Fruit fly (Drosophila melanogaster) whole organism, embryonic: ENCODE data around the gene kdn.

Experiments used
- Antp ChIP-seq: fragments of 200-800 bp; sonication (Bioruptor generic); optimal IDR thresholded peaks from 3 replicates; lab custom pipeline; 2016; ENCODE audit warnings: missing biosample characterization, missing genetic modification characterization
- B-H1 ChIP-seq: fragments of 200-800 bp; sonication (Bioruptor generic); IDR thresholded peaks from 3 replicates; pipeline ENCODE4 v1.3.6; 2022; ENCODE audit warnings: missing biosample characterization, missing genetic modification characterization
- Bteb2 ChIP-seq: fragments of 200-800 bp; sonication (Bioruptor generic); optimal IDR thresholded peaks from 2 replicates; lab custom pipeline; 2016; ENCODE audit warnings: missing biosample characterization, missing genetic modification characterization
- CG10209 ChIP-seq: fragments of 200-800 bp; sonication (Bioruptor generic); optimal IDR thresholded peaks from 3 replicates; lab custom pipeline; 2017; ENCODE audit warnings: missing biosample characterization, mild to moderate bottlenecking, missing genetic modification characterization, missing genetic modification reagents
- CG10565 ChIP-seq: fragments of 200-800 bp; sonication (Bioruptor generic); optimal IDR thresholded peaks from 3 replicates; lab custom pipeline; 2016; ENCODE audit warnings: missing biosample characterization, mild to moderate bottlenecking, missing genetic modification characterization
- CG11456 ChIP-seq: fragments of 200-800 bp; sonication (Bioruptor generic); IDR thresholded peaks from 3 replicates; pipeline ENCODE4 v1.3.6; 2022; ENCODE audit warnings: missing biosample characterization, missing genetic modification characterization
- CG13424 ChIP-seq: fragments of 200-800 bp; sonication (Bioruptor generic); optimal IDR thresholded peaks from 2 replicates; lab custom pipeline; 2019; ENCODE audit warnings: missing biosample characterization, mild to moderate bottlenecking, missing genetic modification characterization, moderate library complexity
- CG15514 ChIP-seq: fragments of 200-800 bp; sonication (Bioruptor generic); optimal IDR thresholded peaks from 3 replicates; lab custom pipeline; 2017; ENCODE audit warnings: missing biosample characterization, missing genetic modification characterization, mild to moderate bottlenecking, moderate library complexity, missing genetic modification reagents
- CG1647 ChIP-seq: fragments of 200-800 bp; sonication (Bioruptor generic); optimal IDR thresholded peaks from 3 replicates; lab custom pipeline; 2016; ENCODE audit warnings: missing biosample characterization, missing genetic modification characterization
- CG1792 ChIP-seq: fragments of 200-800 bp; sonication (Bioruptor generic); optimal IDR thresholded peaks from 2 replicates; lab custom pipeline; 2016; ENCODE audit warnings: missing biosample characterization, missing genetic modification characterization
- CG31388 ChIP-seq: fragments of 200-800 bp; sonication (Bioruptor generic); optimal IDR thresholded peaks from 2 replicates; lab custom pipeline; 2016; ENCODE audit warnings: missing biosample characterization, missing genetic modification characterization
- CG32532 ChIP-seq: fragments of 200-800 bp; sonication (Bioruptor generic); IDR thresholded peaks from 2 replicates; pipeline ENCODE4 v1.3.6; 2022; ENCODE audit warnings: missing biosample characterization, missing genetic modification characterization
- CG3407 ChIP-seq: fragments of 200-800 bp; sonication (Bioruptor generic); optimal IDR thresholded peaks from 2 replicates; lab custom pipeline; 2018; ENCODE audit warnings: missing biosample characterization, mild to moderate bottlenecking, missing genetic modification characterization
- CG42726 ChIP-seq: fragments of 200-800 bp; sonication (Bioruptor generic); IDR thresholded peaks from 2 replicates; pipeline ENCODE4 v1.3.6; 2022; ENCODE audit warnings: missing biosample characterization, missing genetic modification characterization; ENCODE audit not compliant: partially characterized antibody
- CG4328 ChIP-seq: fragments of 200-800 bp; sonication (Bioruptor generic); optimal IDR thresholded peaks from 3 replicates; lab custom pipeline; 2017; ENCODE audit warnings: missing biosample characterization, missing genetic modification reagents, missing genetic modification characterization
- CG7928 ChIP-seq: fragments of 200-800 bp; sonication (Bioruptor generic); optimal IDR thresholded peaks from 2 replicates; lab custom pipeline; 2017; ENCODE audit warnings: missing biosample characterization, mild to moderate bottlenecking, missing genetic modification characterization
- CG9932 ChIP-seq: fragments of 200-800 bp; sonication (Bioruptor generic); IDR thresholded peaks from 2 replicates; pipeline ENCODE4 v1.3.6; 2022; ENCODE audit warnings: missing biosample characterization, missing genetic modification characterization
- CHES-1-like ChIP-seq: fragments of 200-800 bp; sonication (Bioruptor generic); optimal IDR thresholded peaks from 2 replicates; lab custom pipeline; 2016; ENCODE audit warnings: missing biosample characterization, missing genetic modification characterization
- D19B ChIP-seq: fragments of 200-800 bp; sonication (Bioruptor generic); optimal IDR thresholded peaks from 2 replicates; lab custom pipeline; 2017; ENCODE audit warnings: missing biosample characterization, mild to moderate bottlenecking, missing genetic modification characterization
- Dref ChIP-seq: fragments of 200-800 bp; sonication (Bioruptor generic); IDR thresholded peaks from 2 replicates; pipeline ENCODE4 v1.3.6; 2022; ENCODE audit warnings: missing biosample characterization, missing genetic modification characterization
- Fer3 ChIP-seq: fragments of 200-800 bp; sonication (Bioruptor generic); optimal IDR thresholded peaks from 2 replicates; lab custom pipeline; 2018; ENCODE audit warnings: missing biosample characterization, mild to moderate bottlenecking, missing genetic modification characterization, moderate library complexity
- H15 ChIP-seq: fragments of 200-800 bp; sonication (Bioruptor generic); IDR thresholded peaks from 3 replicates; pipeline ENCODE4 v1.3.6; 2022; ENCODE audit warnings: missing biosample characterization, missing genetic modification characterization
- HLH4C ChIP-seq: fragments of 200-800 bp; sonication (Bioruptor generic); IDR thresholded peaks from 3 replicates; pipeline ENCODE4 v1.3.6; 2022; ENCODE audit warnings: missing biosample characterization, missing genetic modification characterization; ENCODE audit not compliant: partially characterized antibody
- Hr3 ChIP-seq: fragments of 200-800 bp; sonication (Bioruptor generic); optimal IDR thresholded peaks from 3 replicates; lab custom pipeline; 2016; ENCODE audit warnings: missing biosample characterization, missing genetic modification characterization
- MBD-R2 ChIP-seq: fragments of 200-800 bp; sonication (Bioruptor generic); IDR thresholded peaks from 2 replicates; pipeline ENCODE4 v1.3.6; 2022; ENCODE audit warnings: missing biosample characterization, missing genetic modification characterization
- PHDP ChIP-seq: fragments of 200-800 bp; sonication (Bioruptor generic); optimal IDR thresholded peaks from 3 replicates; lab custom pipeline; 2018; ENCODE audit warnings: missing biosample characterization, mild to moderate bottlenecking, missing genetic modification characterization, moderate library complexity
- Pdp1 ChIP-seq, 2 experiments: fragments of 200-800 bp; sonication (Bioruptor generic); optimal IDR thresholded peaks; 3 replicates each; lab custom pipeline; 2016; ENCODE audit warnings: missing biosample characterization in 2 of 2, missing genetic modification characterization in 2 of 2, mild to moderate bottlenecking in 1 of 2, moderate library complexity in 1 of 2
- Trl ChIP-seq, 3 experiments: fragments of >200 bp in 2 of 3; fragments of 200-800 bp in 1 of 3; sonication (Bioruptor generic) in 1 of 3; optimal IDR thresholded peaks; 2 replicates in 1 of 3; 3 replicates in 2 of 3; lab custom pipeline; 2016 to 2017; ENCODE audit warnings: missing biosample characterization in 1 of 3, missing genetic modification characterization in 1 of 3
- Xbp1 ChIP-seq: fragments of 200-800 bp; sonication (Bioruptor generic); optimal IDR thresholded peaks from 3 replicates; lab custom pipeline; 2016; ENCODE audit warnings: missing biosample characterization, mild to moderate bottlenecking, missing genetic modification characterization
- ato ChIP-seq: fragments of 200-800 bp; sonication (Bioruptor generic); IDR thresholded peaks from 2 replicates; pipeline ENCODE4 v1.3.6; 2022; ENCODE audit warnings: missing biosample characterization, missing genetic modification characterization; ENCODE audit not compliant: partially characterized antibody
- bbx ChIP-seq: fragments of 200-800 bp; sonication (Bioruptor generic); IDR thresholded peaks from 2 replicates; pipeline ENCODE4 v1.3.6; 2022; ENCODE audit warnings: missing biosample characterization, missing genetic modification characterization; ENCODE audit not compliant: partially characterized antibody
- chinmo ChIP-seq: fragments of 200-800 bp; sonication (Bioruptor generic); IDR thresholded peaks from 4 replicates; pipeline ENCODE4 v1.3.6; 2022; ENCODE audit warnings: missing biosample characterization, missing genetic modification characterization; ENCODE audit not compliant: partially characterized antibody
- dati ChIP-seq: fragments of 200-800 bp; sonication (Bioruptor generic); IDR thresholded peaks from 2 replicates; pipeline ENCODE4 v1.3.6; 2022; ENCODE audit warnings: missing biosample characterization, missing genetic modification characterization
- dimm ChIP-seq: fragments of 200-800 bp; sonication (Bioruptor generic); IDR thresholded peaks from 2 replicates; pipeline ENCODE4 v1.3.6; 2022; ENCODE audit warnings: missing biosample characterization, missing genetic modification characterization
- dmrt99B ChIP-seq: fragments of 200-800 bp; sonication (Bioruptor generic); optimal IDR thresholded peaks from 2 replicates; lab custom pipeline; 2018; ENCODE audit warnings: missing biosample characterization, mild to moderate bottlenecking, missing genetic modification characterization, moderate library complexity
- en ChIP-seq: fragments of 200-800 bp; sonication (Bioruptor generic); optimal IDR thresholded peaks from 2 replicates; lab custom pipeline; 2016; ENCODE audit warnings: missing biosample characterization, missing genetic modification characterization
- fd64A ChIP-seq: fragments of 200-800 bp; sonication (Bioruptor generic); optimal IDR thresholded peaks from 3 replicates; lab custom pipeline; 2018; ENCODE audit warnings: missing biosample characterization, mild to moderate bottlenecking, missing genetic modification characterization
- gce ChIP-seq: fragments of 200-800 bp; sonication (Bioruptor generic); IDR thresholded peaks from 3 replicates; pipeline ENCODE4 v1.3.6; 2022; ENCODE audit warnings: missing biosample characterization, missing genetic modification characterization
- gcm ChIP-seq: fragments of 200-800 bp; sonication (Bioruptor generic); optimal IDR thresholded peaks from 2 replicates; lab custom pipeline; 2019; ENCODE audit warnings: missing biosample characterization, mild to moderate bottlenecking, missing genetic modification characterization, moderate library complexity
- grn ChIP-seq: fragments of 200-800 bp; sonication (Bioruptor generic); optimal IDR thresholded peaks from 3 replicates; lab custom pipeline; 2017; ENCODE audit warnings: missing biosample characterization, missing genetic modification characterization
- lab ChIP-seq: fragments of 200-800 bp; sonication (Bioruptor generic); optimal IDR thresholded peaks from 3 replicates; lab custom pipeline; 2017; ENCODE audit warnings: missing biosample characterization, missing genetic modification characterization, mild to moderate bottlenecking, moderate library complexity, missing genetic modification reagents
- pfk ChIP-seq: fragments of 200-800 bp; sonication (Bioruptor generic); optimal IDR thresholded peaks from 2 replicates; lab custom pipeline; 2018; ENCODE audit warnings: missing biosample characterization, mild to moderate bottlenecking, missing genetic modification characterization, moderate library complexity
- pnt ChIP-seq: fragments of 200-800 bp; sonication (Bioruptor generic); optimal IDR thresholded peaks from 3 replicates; lab custom pipeline; 2016; ENCODE audit warnings: missing biosample characterization, missing genetic modification characterization
- pum ChIP-seq: fragments of 200-800 bp; sonication (Bioruptor generic); optimal IDR thresholded peaks from 2 replicates; lab custom pipeline; 2016; ENCODE audit warnings: missing biosample characterization, missing genetic modification characterization
- seq ChIP-seq: fragments of 200-800 bp; sonication (Bioruptor generic); IDR thresholded peaks from 2 replicates; pipeline ENCODE4 v1.3.6; 2022; ENCODE audit warnings: missing biosample characterization, missing genetic modification characterization
- shn ChIP-seq: fragments of 200-800 bp; sonication (Bioruptor generic); optimal IDR thresholded peaks from 3 replicates; lab custom pipeline; 2016; ENCODE audit warnings: missing biosample characterization, missing genetic modification characterization
- sima ChIP-seq: fragments of 200-800 bp; sonication (Bioruptor generic); optimal IDR thresholded peaks from 2 replicates; lab custom pipeline; 2016; ENCODE audit warnings: missing biosample characterization, missing genetic modification characterization
- trh ChIP-seq: fragments of 200-800 bp; sonication (Bioruptor generic); optimal IDR thresholded peaks from 2 replicates; lab custom pipeline; 2016; ENCODE audit warnings: missing biosample characterization, missing genetic modification characterization

Gene kdn

dm6 chrX:6338738-6339614 is 11.5 kb upstream of the kdn start (continued):
- TF ChIP-seq Trl (optimal IDR thresholded peaks at IDR 0.05; lab: Kevin White, UChicago) (peak; percentile 50 to 72), Trl (GFP tag; optimal IDR thresholded peaks at IDR 0.05; lab: Kevin White, UChicago) (no peak), CG10209 (no peak), bbx (no peak), shn (GFP tag; lab: Kevin White, UChicago) (no peak), CG7928 (GFP tag; lab: Kevin White, UChicago) (no peak), gcm (GFP tag; lab: Kevin White, UChicago) (no peak), CG10565 (no peak), CHES-1-like (GFP tag; lab: Kevin White, UChicago) (no peak), lab (GFP tag; lab: Kevin White, UChicago) (peak; percentile 37), fd64A (GFP tag; lab: Kevin White, UChicago) (no peak), D19B (GFP tag; lab: Kevin White, UChicago) (no peak), H15 (GFP tag; lab: Robert Waterston, UW) (peak; percentile 8; the same call in 1 of the 3 replicates), MBD-R2 (GFP tag; lab: Robert Waterston, UW) (no peak), CG3407 (no peak), chinmo (GFP tag; lab: Robert Waterston, UW) (no peak), dati (GFP tag; lab: Robert Waterston, UW) (no peak), Antp (GFP tag; lab: Kevin White, UChicago) (peak; percentile 28), sima (GFP tag; lab: Kevin White, UChicago) (no peak), Pdp1 (GFP tag; optimal IDR thresholded peaks at IDR 0.05; lab: Kevin White, UChicago) (peak; percentile 8 to 43), CG4328 (GFP tag; lab: Kevin White, UChicago) (no peak), ato (GFP tag; lab: Robert Waterston, UW) (no peak), CG32532 (GFP tag; lab: Robert Waterston, UW) (peak; percentile 46; the same call in 1 of the 2 replicates), Bteb2 (no peak), en (GFP tag; lab: Kevin White, UChicago) (no peak), seq (GFP tag; lab: Robert Waterston, UW) (no peak), dmrt99B (tag; lab: Kevin White, UChicago) (peak; percentile 32), CG1647 (GFP tag; lab: Kevin White, UChicago) (no peak), CG9932 (GFP tag; lab: Robert Waterston, UW) (peak; percentile 44)

dm6 chrX:6339970-6340548 is 10.4 kb upstream of the kdn start:
- TF ChIP-seq grn (GFP tag; lab: Kevin White, UChicago), result no peak
- TF ChIP-seq HLH4C (GFP tag; lab: Robert Waterston, UW), result no peak
- no peak for TF ChIP-seq CG1792 (GFP tag; lab: Kevin White, UChicago)
- TF ChIP-seq pnt, result peak; percentile 34
- no peak for TF ChIP-seq Hr3 (GFP tag; lab: Kevin White, UChicago)
- peak; percentile 54; the same call in 1 of the 3 replicates for TF ChIP-seq CG11456 (GFP tag; lab: Robert Waterston, UW)
- TF ChIP-seq CG42726, result no peak
- TF ChIP-seq Dref (GFP tag; lab: Robert Waterston, UW), result no peak
- TF ChIP-seq CG31388 (GFP tag; lab: Kevin White, UChicago), result no peak
- TF ChIP-seq dimm (GFP tag; lab: Robert Waterston, UW), result no peak
- peak; percentile 9 for TF ChIP-seq CG15514
- TF ChIP-seq pfk (GFP tag; lab: Kevin White, UChicago), result no peak
- TF ChIP-seq gce (GFP tag; lab: Robert Waterston, UW), result peak; percentile 55; the same call in 1 of the 3 replicates
- peak; percentile 52 for TF ChIP-seq Xbp1 (GFP tag; lab: Kevin White, UChicago)
- peak; percentile 57 for TF ChIP-seq Fer3 (tag; lab: Kevin White, UChicago)
- peak; percentile 50 for TF ChIP-seq PHDP (tag; lab: Kevin White, UChicago)
- TF ChIP-seq trh (GFP tag; lab: Kevin White, UChicago), result no peak
- TF ChIP-seq CG13424 (tag; lab: Kevin White, UChicago), result peak; percentile 65
- peak; percentile 32; the same call in 2 of the 3 replicates for TF ChIP-seq B-H1 (GFP tag; lab: Robert Waterston, UW)
- peak; percentile 4 for TF ChIP-seq pum
